Worm (Caenorhabditis elegans) whole organism, L4 larva: ENCODE measurements around the gene clec-26.

Experiments used
- Y75B8A.6 ChIP-seq: fragments of 200-800 bp; sonication (Bioruptor generic); IDR thresholded peaks from 2 replicates; pipeline ENCODE4 v1.3.6; 2022; ENCODE audit warnings: missing genetic modification reagents, missing genetic modification characterization, missing compliant biosample characterization
- ama-1 ChIP-seq: fragments of 150-350 bp; optimal IDR thresholded peaks from 2 replicates; lab custom pipeline; 2014; ENCODE audit warnings: inconsistent platforms, mixed read lengths
- daf-8 ChIP-seq: fragments of 200-800 bp; sonication (Bioruptor generic); IDR thresholded peaks from 2 replicates; pipeline ENCODE4 v1.3.6; 2022; ENCODE audit warnings: missing genetic modification characterization, missing compliant biosample characterization
- dmd-9 ChIP-seq: fragments of 200-800 bp; sonication (Bioruptor generic); IDR thresholded peaks from 2 replicates; pipeline ENCODE4 v1.3.6; 2022; ENCODE audit warnings: missing genetic modification reagents, missing genetic modification characterization, missing compliant biosample characterization
- lim-7 ChIP-seq: fragments of 200-800 bp; sonication (Bioruptor generic); IDR thresholded peaks from 2 replicates; pipeline ENCODE4 v1.3.6; 2022; ENCODE audit warnings: missing genetic modification characterization, missing compliant biosample characterization
- lsy-2 ChIP-seq, 2 experiments: fragments of 150-350 bp in 1 of 2; sonication (generic microtip) in 1 of 2; optimal IDR thresholded peaks; 2 replicates each; lab custom pipeline; 2014 to 2017; ENCODE audit warnings: missing biosample characterization in 2 of 2, missing genetic modification characterization in 2 of 2
- mep-1 ChIP-seq: fragments of 150-350 bp; sonication (generic microtip); optimal IDR thresholded peaks from 3 replicates; lab custom pipeline; 2014; ENCODE audit warnings: missing biosample characterization, missing genetic modification characterization
- nhr-10 ChIP-seq: fragments of 150-350 bp; optimal IDR thresholded peaks from 2 replicates; lab custom pipeline; 2014; ENCODE audit warnings: missing biosample characterization, missing genetic modification characterization
- nhr-77 ChIP-seq: fragments of 150-350 bp; optimal IDR thresholded peaks from 2 replicates; lab custom pipeline; 2014; ENCODE audit warnings: missing biosample characterization, missing genetic modification characterization
- skn-1 ChIP-seq: fragments of 150-350 bp; optimal IDR thresholded peaks from 2 replicates; lab custom pipeline; 2014; ENCODE audit warnings: missing biosample characterization, missing genetic modification characterization
- tag-97 ChIP-seq: fragments of 200-800 bp; sonication (Bioruptor generic); IDR thresholded peaks from 2 replicates; pipeline ENCODE4 v1.3.6; 2022; ENCODE audit warnings: missing genetic modification characterization, missing compliant biosample characterization
- unc-62 ChIP-seq, 3 experiments: fragments of 150-350 bp in 1 of 3; sonication (generic microtip); optimal IDR thresholded peaks in 2 of 3; peaks in 1 of 3; 1 replicate in 1 of 3; 2 replicates in 2 of 3; lab custom pipeline; 2014 to 2017; ENCODE audit warnings: missing biosample characterization in 3 of 3, missing genetic modification characterization in 3 of 3, missing genetic modification reagents in 3 of 3, missing genotype in 1 of 3
- zag-1 ChIP-seq: fragments of 150-350 bp; optimal IDR thresholded peaks from 2 replicates; lab custom pipeline; 2014; ENCODE audit warnings: missing biosample characterization, missing genetic modification characterization

DNA sequence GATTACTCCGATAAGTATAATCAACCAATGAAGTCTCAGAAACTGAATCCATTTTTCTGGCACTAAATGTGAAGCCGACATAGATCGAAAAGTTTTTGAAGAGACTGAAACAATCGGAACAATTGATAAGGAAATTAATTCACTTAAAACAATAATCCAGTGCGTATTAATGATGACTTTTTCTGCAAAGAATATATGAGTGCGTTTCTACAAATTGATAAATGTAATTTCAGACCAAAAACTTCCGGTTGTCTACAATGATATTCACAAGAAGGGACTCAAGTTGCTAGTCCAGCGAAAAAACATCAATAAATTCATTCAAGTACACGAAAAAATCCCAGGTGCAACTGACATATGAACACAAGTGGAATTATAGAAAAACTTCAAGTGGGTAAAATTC lies 21.3 kb downstream of the clec-26 start, which contains the start of gene clec-33:
- TF ChIP-seq skn-1 (tag; lab: Kevin White, UChicago) (no peak), Y75B8A.6 (GFP tag; lab: Robert Waterston, UW) (no peak), mep-1 (no peak), zag-1 (no peak), ama-1 (lab: Kevin White, UChicago) (no peak), unc-62 (GFP tag; optimal IDR thresholded peaks at IDR 0.05 in 1 of 2; lab: Kevin White, UChicago) (no peak), unc-62 (tag; optimal IDR thresholded peaks at IDR 0.05; lab: Kevin White, UChicago) (no peak), lsy-2 (tag; optimal IDR thresholded peaks at IDR 0.05; lab: Kevin White, UChicago) (no peak), dmd-9 (GFP tag; lab: Robert Waterston, UW) (no peak), tag-97 (no peak), daf-8 (no peak), nhr-10 (tag; lab: Kevin White, UChicago) (no peak), lim-7 (no peak), nhr-77 (tag; lab: Kevin White, UChicago) (no peak)
